Worm (Caenorhabditis elegans): ENCODE measurements around the gene his-16.

DNA sequence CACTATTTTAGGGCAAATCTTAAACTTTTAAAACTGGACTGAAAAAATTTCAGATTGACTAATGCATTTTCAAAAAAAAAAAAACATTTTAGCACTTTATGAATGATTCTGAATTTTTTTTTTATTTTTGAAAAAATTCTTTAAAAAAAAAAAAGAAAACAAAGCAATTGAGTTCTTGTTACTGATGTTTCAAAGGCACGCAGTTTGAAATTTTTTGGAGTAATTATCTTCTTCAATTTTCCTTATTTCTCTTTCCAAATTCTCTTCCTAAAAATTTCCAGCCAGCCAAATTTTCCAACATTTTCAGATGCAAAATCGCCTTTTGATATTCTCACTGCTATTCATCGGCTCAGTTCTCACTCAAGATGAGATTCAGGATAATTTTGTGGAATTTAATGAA is 34.1 kb upstream of the his-16 start, which contains the start of gene F08G2.8:
- TF ChIP-seq mxl-1 (tag; optimal IDR thresholded peaks at IDR 0.05) = no peak
- TF ChIP-seq xnd-1 (tag; optimal IDR thresholded peaks at IDR 0.05) = no peak
- no peak for TF ChIP-seq C06A6.2 (GFP tag; conservative IDR thresholded peaks at IDR 0.05)
- TF ChIP-seq unc-130 (GFP tag; optimal IDR thresholded peaks at IDR 0.05) = no peak
- no peak for TF ChIP-seq F37B4.10 (GFP tag; IDR thresholded peaks at IDR 0.05)
- no peak for TF ChIP-seq hrde-1 (tag; optimal IDR thresholded peaks at IDR 0.05; ENCODE audit: borderline replicate concordance)
- no peak for TF ChIP-seq snpc-4 (GFP tag; optimal IDR thresholded peaks at IDR 0.05)
- TF ChIP-seq snpc-4 (tag; optimal IDR thresholded peaks at IDR 0.05) = no peak
- no peak for TF ChIP-seq lin-35 (GFP tag; optimal IDR thresholded peaks at IDR 0.05)
- TF ChIP-seq Y79H2A.3 (GFP tag; conservative IDR thresholded peaks at IDR 0.05) = no peak
- TF ChIP-seq K12H6.12 (tag; optimal IDR thresholded peaks at IDR 0.05) = no peak
- TF ChIP-seq attf-6 (GFP tag; IDR thresholded peaks at IDR 0.05) = no peak

Measured in whole organism, young adult.